Fruit fly (Drosophila melanogaster): ENCODE results near the gene m.

m gene

dm6 chrX:11792415-11793328 is 38.6 kb downstream of the m start, which contains the start of gene CkIIbeta (continued):
- TF ChIP-seq Stat92E (GFP tag; optimal IDR thresholded peaks at IDR 0.05) (no peak), Myb (GFP tag; optimal IDR thresholded peaks at IDR 0.05) (peak; percentile 68), CG14965 (GFP tag; optimal IDR thresholded peaks at IDR 0.05; ENCODE audit: borderline replicate concordance) (no peak), Abd-B (GFP tag; optimal IDR thresholded peaks at IDR 0.05) (peak; percentile 76), CrebB (tag; optimal IDR thresholded peaks at IDR 0.05) (no peak), inv (GFP tag; IDR thresholded peaks at IDR 0.05; ENCODE audit: partially characterized antibody) (peak; percentile 97), NC2α (GFP tag; optimal IDR thresholded peaks at IDR 0.05) (no peak), CG17186 (GFP tag; optimal IDR thresholded peaks at IDR 0.05) (peak; percentile 90), Ptx1 (GFP tag; IDR thresholded peaks at IDR 0.05) (no peak; the same call in 1 of the 2 replicates), shn (GFP tag; optimal IDR thresholded peaks at IDR 0.05) (peak; percentile 50), pfk (GFP tag; optimal IDR thresholded peaks at IDR 0.05) (no peak), HLHmδ (GFP tag; optimal IDR thresholded peaks at IDR 0.05) (no peak), CG9437 (GFP tag; optimal IDR thresholded peaks at IDR 0.05) (peak; percentile 0), CG6683 (GFP tag; optimal IDR thresholded peaks at IDR 0.05) (no peak), Gug (GFP tag; IDR thresholded peaks at IDR 0.05) (peak; percentile 58; the same call in 1 of the 4 replicates), Kr (GFP tag; optimal IDR thresholded peaks at IDR 0.05) (no peak), CG7271 (tag; optimal IDR thresholded peaks at IDR 0.05) (no peak), Blimp-1 (GFP tag; optimal IDR thresholded peaks at IDR 0.05) (no peak), CG10543 (GFP tag; optimal IDR thresholded peaks at IDR 0.05) (peak; percentile 8), caup (GFP tag; optimal IDR thresholded peaks at IDR 0.05; ENCODE audit: severe bottlenecking) (no peak), CG18619 (GFP tag; optimal IDR thresholded peaks at IDR 0.05) (no peak), CG10274 (GFP tag; optimal IDR thresholded peaks at IDR 0.05) (no peak), Adf1 (GFP tag; IDR thresholded peaks at IDR 0.05) (0 out of 2 replicates have a peak, but pooled peaks have one; percentile 10), CG14441 (GFP tag; IDR thresholded peaks at IDR 0.05) (peak; percentile 30; the same call in 1 of the 2 replicates), CG12299 (tag; optimal IDR thresholded peaks at IDR 0.05) (peak; percentile 53), grau (tag; optimal IDR thresholded peaks at IDR 0.05) (peak; percentile 41), CG31388 (GFP tag; optimal IDR thresholded peaks at IDR 0.05) (no peak), ind (GFP tag; optimal IDR thresholded peaks at IDR 0.05) (peak; percentile 45), Jarid2 (GFP tag; optimal IDR thresholded peaks at IDR 0.05) (no peak), tgo (GFP tag; IDR thresholded peaks at IDR 0.05) (0 out of 3 replicates have a peak, but pooled peaks have one; percentile 17), CG9609 (GFP tag; optimal IDR thresholded peaks at IDR 0.05) (peak; percentile 40), ems (GFP tag; optimal IDR thresholded peaks at IDR 0.05) (no peak), CG2889 (GFP tag; IDR thresholded peaks at IDR 0.05) (no peak), CG31365 (tag; optimal IDR thresholded peaks at IDR 0.05) (no peak), B-H1 (GFP tag; IDR thresholded peaks at IDR 0.05) (no peak), CG15479 (GFP tag; optimal IDR thresholded peaks at IDR 0.05) (peak; percentile 46), CG3838 (GFP tag; optimal IDR thresholded peaks at IDR 0.05) (no peak), E2f1 (GFP tag; IDR thresholded peaks at IDR 0.05) (peak; percentile 36; the same call in 1 of the 2 replicates), CG5953 (GFP tag; IDR thresholded peaks at IDR 0.05) (no peak), Dad (GFP tag; optimal IDR thresholded peaks at IDR 0.05) (peak; percentile 41), CG12942 (GFP tag; optimal IDR thresholded peaks at IDR 0.05) (peak; percentile 27), dmrt99B (tag; optimal IDR thresholded peaks at IDR 0.05) (no peak), stwl (tag; optimal IDR thresholded peaks at IDR 0.05) (peak; percentile 88), CG12744 (GFP tag; optimal IDR thresholded peaks at IDR 0.05) (no peak), Rx (GFP tag; IDR thresholded peaks at IDR 0.05) (0 out of 2 replicates have a peak, but pooled peaks have one; percentile 18), en (GFP tag; optimal IDR thresholded peaks at IDR 0.05) (peak; percentile 12), az2 (GFP tag; optimal IDR thresholded peaks at IDR 0.05) (peak; percentile 1), MESR4 (GFP tag; optimal IDR thresholded peaks at IDR 0.05) (peak; percentile 90)
